Worm (Caenorhabditis elegans) whole organism, L1 larva: ENCODE results near the gene ZK1128.3.

ENCODE experiments used
- C16A3.4 ChIP-seq: fragments of 150-350 bp; optimal IDR thresholded peaks from 2 replicates; lab custom pipeline; 2014; ENCODE audit warnings: missing biosample characterization, missing genetic modification characterization
- ceh-63 ChIP-seq: fragments of 200-800 bp; sonication (Bioruptor generic); optimal IDR thresholded peaks from 2 replicates; lab custom pipeline; 2018; ENCODE audit warnings: mild to moderate bottlenecking, missing genetic modification characterization, missing compliant biosample characterization
- dpl-1 ChIP-seq, 3 experiments: fragments of 150-350 bp in 2 of 3; sonication (generic microtip) in 1 of 3; optimal IDR thresholded peaks; 2 replicates each; lab custom pipeline; 2014 to 2017; ENCODE audit warnings: missing biosample characterization in 3 of 3, missing genetic modification characterization in 3 of 3, missing genetic modification reagents in 3 of 3
- dsc-1 ChIP-seq: sonication (generic microtip); optimal IDR thresholded peaks from 2 replicates; lab custom pipeline; 2016; ENCODE audit warnings: mild to moderate bottlenecking, missing genetic modification characterization, missing compliant biosample characterization
- efl-1 ChIP-seq, 4 experiments: fragments of 150-350 bp; optimal IDR thresholded peaks in 3 of 4; peaks in 1 of 4; 1 replicate in 1 of 4; 2 replicates in 3 of 4; lab custom pipeline; 2014; ENCODE audit warnings: missing biosample characterization in 2 of 4, missing genetic modification characterization in 2 of 4, missing genetic modification reagents in 2 of 4
- elt-2 ChIP-seq: sonication (generic microtip); optimal IDR thresholded peaks from 2 replicates; lab custom pipeline; 2016; ENCODE audit warnings: missing genetic modification characterization, mild to moderate bottlenecking, inconsistent platforms, missing compliant biosample characterization, missing genetic modification reagents
- ets-5 ChIP-seq: fragments of 200-800 bp; sonication (Bioruptor generic); IDR thresholded peaks from 2 replicates; pipeline ENCODE4 v1.3.6; 2022; ENCODE audit warnings: missing genetic modification characterization, missing compliant biosample characterization
- hpl-2 ChIP-seq: fragments of 150-350 bp; optimal IDR thresholded peaks from 2 replicates; lab custom pipeline; 2014; ENCODE audit warnings: missing biosample characterization, missing genetic modification reagents, missing genetic modification characterization
- lin-14 ChIP-seq: fragments of 200-800 bp; sonication (Bioruptor generic); optimal IDR thresholded peaks from 2 replicates; lab custom pipeline; 2018; ENCODE audit warnings: mild to moderate bottlenecking, missing genetic modification characterization, moderate library complexity, missing compliant biosample characterization
- lin-39 ChIP-seq: fragments of 150-350 bp; optimal IDR thresholded peaks from 2 replicates; lab custom pipeline; 2014; ENCODE audit warnings: missing biosample characterization, missing genetic modification reagents, missing genetic modification characterization
- lsy-2 ChIP-seq, 2 experiments: fragments of 150-350 bp; optimal IDR thresholded peaks; 2 replicates each; lab custom pipeline; 2014; ENCODE audit warnings: missing biosample characterization in 2 of 2, missing genetic modification characterization in 2 of 2
- mdl-1 ChIP-seq, 2 experiments: fragments of 150-350 bp; optimal IDR thresholded peaks; 2 replicates each; lab custom pipeline; 2014 to 2017; ENCODE audit warnings: missing biosample characterization in 2 of 2, missing genetic modification characterization in 2 of 2, inconsistent platforms in 1 of 2
- nhr-28 ChIP-seq: fragments of 150-350 bp; optimal IDR thresholded peaks from 2 replicates; lab custom pipeline; 2014; ENCODE audit warnings: missing biosample characterization, missing genetic modification characterization
- pqm-1 ChIP-seq: sonication (generic microtip); optimal IDR thresholded peaks from 3 replicates; lab custom pipeline; 2017; ENCODE audit warnings: missing biosample characterization, missing genetic modification characterization
- sptf-1 ChIP-seq: fragments of 150-350 bp; optimal IDR thresholded peaks from 2 replicates; lab custom pipeline; 2014; ENCODE audit warnings: missing biosample characterization, missing genetic modification characterization
- tbx-2 ChIP-seq: sonication (generic microtip); optimal IDR thresholded peaks from 2 replicates; lab custom pipeline; 2016; ENCODE audit warnings: missing genetic modification characterization, missing compliant biosample characterization
- unc-30 ChIP-seq: sonication (generic microtip); optimal IDR thresholded peaks from 2 replicates; lab custom pipeline; 2017; ENCODE audit warnings: missing biosample characterization, missing genetic modification characterization
- ztf-11 ChIP-seq, 2 experiments: sonication (generic microtip); optimal IDR thresholded peaks; 2 replicates each; lab custom pipeline; 2016 to 2017; ENCODE audit warnings: missing genetic modification characterization in 2 of 2, missing biosample characterization in 1 of 2, missing compliant biosample characterization in 1 of 2

The ZK1128.3 gene

DNA sequence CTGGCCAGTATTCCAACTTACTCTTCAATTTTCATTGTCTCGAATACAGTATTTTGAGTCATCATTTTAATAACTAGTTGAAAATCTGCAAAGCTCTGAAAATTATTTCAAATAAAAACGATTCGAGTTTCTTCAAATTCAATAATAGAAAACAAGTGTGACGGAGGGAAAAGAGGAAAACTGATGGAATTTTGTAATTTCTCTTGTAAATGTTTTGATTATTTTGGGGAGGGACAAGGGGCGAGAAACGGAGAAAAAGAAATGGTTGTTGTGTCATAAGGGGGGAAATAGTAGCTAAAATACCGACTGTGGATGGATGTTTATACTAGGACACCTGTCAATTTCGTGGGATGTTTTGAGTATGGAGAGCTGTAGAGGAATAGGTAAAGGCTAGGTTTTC lies 40.6 kb downstream of the ZK1128.3 start, which contains the start of gene T16G12.9:
Gene T16G12.9 (minus strand): TSS at position 101 of the 400 bp plus-strand sequence.
- TF ChIP-seq elt-2 (tag; lab: Kevin White, UChicago): no peak
- no peak for TF ChIP-seq sptf-1 (tag; lab: Kevin White, UChicago)
- no peak for TF ChIP-seq nhr-28 (tag; lab: Kevin White, UChicago)
- TF ChIP-seq unc-30: no peak
- TF ChIP-seq pqm-1 (tag; lab: Kevin White, UChicago): no peak
- TF ChIP-seq ets-5 (GFP tag; lab: Robert Waterston, UW): no peak
- no peak for TF ChIP-seq lsy-2 (tag; optimal IDR thresholded peaks at IDR 0.05; lab: Kevin White, UChicago)
- TF ChIP-seq mdl-1 (tag; optimal IDR thresholded peaks at IDR 0.05; lab: Kevin White, UChicago): no peak
- no peak for TF ChIP-seq ceh-63 (GFP tag; lab: Kevin White, UChicago)
- no peak for TF ChIP-seq tbx-2 (tag; lab: Kevin White, UChicago)
- no peak for TF ChIP-seq efl-1 (optimal IDR thresholded peaks at IDR 0.05; lab: Kevin White, UChicago)
- no peak for TF ChIP-seq efl-1 (GFP tag; optimal IDR thresholded peaks at IDR 0.05 in 1 of 2; lab: Kevin White, UChicago)
- no peak for TF ChIP-seq lin-14 (GFP tag; lab: Kevin White, UChicago)

DNA sequence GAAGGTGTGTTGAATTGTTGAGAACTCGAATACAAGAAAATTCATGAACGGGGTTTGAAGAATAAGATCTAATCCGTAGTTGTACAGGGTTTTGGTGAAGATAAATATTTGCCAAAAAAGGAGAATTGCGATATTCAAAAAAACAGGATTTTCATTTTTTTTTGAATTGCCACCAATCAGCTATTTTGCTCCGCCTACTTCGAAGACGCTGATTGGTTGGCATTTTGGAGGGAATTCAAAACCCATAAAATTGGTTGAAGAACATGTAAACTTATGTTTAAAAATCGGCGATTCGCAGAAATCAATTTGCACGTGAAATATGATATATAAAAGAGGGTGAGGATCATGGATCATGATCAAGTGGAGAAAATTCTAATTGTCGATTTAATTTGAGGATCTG lies 42.7 kb downstream of the ZK1128.3 start:
- TF ChIP-seq dpl-1 (GFP tag; optimal IDR thresholded peaks at IDR 0.05; lab: Kevin White, UChicago) (peak in 1 of 3 experiments; percentile 8), sptf-1 (tag; lab: Kevin White, UChicago) (no peak), efl-1 (optimal IDR thresholded peaks at IDR 0.05; lab: Kevin White, UChicago) (no peak), efl-1 (GFP tag; optimal IDR thresholded peaks at IDR 0.05 in 1 of 2; lab: Kevin White, UChicago) (peak in 1 of 2 experiments; percentile 4)

DNA sequence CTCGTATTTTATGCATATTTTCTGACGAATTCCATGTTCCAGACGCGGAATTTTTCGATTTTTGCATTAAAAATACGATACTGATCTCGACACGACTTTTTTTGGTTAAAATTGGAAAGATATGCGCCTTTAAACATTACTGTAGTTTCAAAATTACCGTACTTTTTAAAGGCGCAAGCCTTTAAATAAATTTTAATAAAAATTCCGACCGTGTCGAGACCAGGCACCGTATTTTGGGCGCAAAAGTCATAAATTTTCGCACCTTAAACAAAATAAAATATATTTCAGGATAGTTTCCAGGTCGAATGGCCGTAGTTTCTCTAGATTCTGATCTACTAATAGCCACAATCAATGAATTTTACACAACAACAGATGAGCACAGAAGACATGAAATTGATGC lies 49.4 kb downstream of the ZK1128.3 start, which contains the start of gene T16G12.6:
Gene T16G12.6 (plus strand): TSS at position 301 of the 400 bp plus-strand sequence.
- TF ChIP-seq ets-5 (GFP tag; lab: Robert Waterston, UW) (no peak), hpl-2 (GFP tag; lab: Kevin White, UChicago) (no peak), C16A3.4 (no peak), dsc-1 (no peak), sptf-1 (tag; lab: Kevin White, UChicago) (no peak), lin-39 (tag; lab: Kevin White, UChicago) (no peak), ztf-11 (tag; optimal IDR thresholded peaks at IDR 0.05; lab: Kevin White, UChicago) (no peak)
